Worm (Caenorhabditis elegans): Measurements from ENCODE around the gene F43C11.6.

Gene F43C11.6

DNA sequence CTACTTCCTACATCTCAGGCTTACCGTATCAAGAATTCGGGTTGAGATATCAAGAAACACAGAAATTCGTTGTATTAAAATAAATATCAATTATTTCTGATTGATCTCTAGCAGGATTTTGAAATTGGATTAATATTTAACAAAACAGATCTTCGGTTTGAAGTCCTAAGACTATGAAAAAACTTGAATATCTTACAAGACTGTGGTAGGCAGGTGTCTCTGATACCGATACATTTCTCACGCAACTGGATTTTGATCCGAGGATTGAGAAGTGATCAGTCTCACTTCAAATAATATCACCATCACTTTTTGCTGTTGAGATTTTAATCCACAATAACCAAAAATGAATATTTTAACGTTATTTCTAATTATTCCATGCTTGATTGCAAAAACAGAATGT is 4.4 kb downstream of the F43C11.6 start, which contains the start of gene F43C11.4:
Gene F43C11.4 (plus strand): TSS at position 301 of the 400 bp plus-strand sequence.
- TF ChIP-seq ceh-16 (tag; optimal IDR thresholded peaks at IDR 0.05) (no peak), mml-1 (tag; optimal IDR thresholded peaks at IDR 0.05) (no peak), ztf-11 (tag; optimal IDR thresholded peaks at IDR 0.05) (no peak), nhr-25 (tag; optimal IDR thresholded peaks at IDR 0.05) (no peak), unc-39 (tag; optimal IDR thresholded peaks at IDR 0.05) (no peak), jun-1 (tag; optimal IDR thresholded peaks at IDR 0.05) (no peak), mdl-1 (tag; optimal IDR thresholded peaks at IDR 0.05) (no peak), nhr-28 (tag; optimal IDR thresholded peaks at IDR 0.05) (no peak), fos-1 (tag; optimal IDR thresholded peaks at IDR 0.05) (no peak), pqm-1 (tag; optimal IDR thresholded peaks at IDR 0.05) (no peak), ama-1 (optimal IDR thresholded peaks at IDR 0.05) (no peak), nhr-76 (tag; optimal IDR thresholded peaks at IDR 0.05) (no peak), elt-1 (tag; optimal IDR thresholded peaks at IDR 0.05) (no peak)

DNA sequence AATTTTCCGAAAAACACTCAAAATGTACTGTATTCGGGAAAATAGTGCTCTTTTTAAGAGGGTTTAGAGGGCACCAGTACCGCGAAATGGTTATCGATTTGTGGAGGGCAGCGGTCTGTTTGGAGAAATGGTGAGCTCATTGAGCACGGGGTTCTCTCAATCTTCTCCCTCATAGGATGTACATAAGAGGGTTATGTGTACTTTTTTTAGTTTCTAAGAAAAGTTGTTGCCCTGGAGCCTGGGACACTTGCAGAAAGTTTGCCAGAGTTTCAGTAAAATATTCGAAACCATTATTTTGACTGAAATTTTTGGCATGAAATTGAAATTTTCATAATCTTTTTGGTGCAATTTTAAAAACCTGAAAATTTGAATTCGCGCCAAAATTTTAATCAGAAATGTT is 10.3 kb downstream of the F43C11.6 start, which contains the start of gene F43C11.10:
Gene F43C11.10 (minus strand): TSS at position 101 of the 400 bp plus-strand sequence.
- TF ChIP-seq elt-1 (tag; optimal IDR thresholded peaks at IDR 0.05) = no peak

DNA sequence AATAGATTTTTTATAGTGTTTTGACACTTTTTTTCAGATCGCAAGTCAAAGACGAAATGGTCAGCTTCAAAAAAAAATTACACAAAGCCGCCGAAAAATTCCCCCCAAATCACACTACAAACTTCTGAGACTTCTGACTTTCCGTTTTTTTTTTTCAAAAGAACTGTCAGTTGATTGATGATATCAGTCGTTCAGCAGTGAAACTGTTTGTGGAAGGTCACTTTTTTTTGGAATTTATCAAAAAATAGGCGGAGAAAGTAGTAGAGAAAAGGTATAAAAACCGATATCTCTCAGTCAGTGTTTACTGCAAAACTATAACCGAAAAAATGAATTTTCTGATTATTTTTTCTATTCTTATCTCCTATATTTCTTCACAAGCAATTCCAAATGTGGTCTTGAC is 10.8 kb downstream of the F43C11.6 start, which contains the start of gene F43C11.3:
Gene F43C11.3 (plus strand): TSS at position 301 of the 400 bp plus-strand sequence.
- TF ChIP-seq nfya-1 (tag; optimal IDR thresholded peaks at IDR 0.05; ENCODE audit: insufficient read depth) (no peak), nhr-67 (tag; optimal IDR thresholded peaks at IDR 0.05) (no peak), eor-1 (tag; optimal IDR thresholded peaks at IDR 0.05) (no peak), daf-12 (tag; optimal IDR thresholded peaks at IDR 0.05) (no peak), nhr-11 (tag; optimal IDR thresholded peaks at IDR 0.05) (no peak), egl-27 (tag; optimal IDR thresholded peaks at IDR 0.05) (no peak), nhr-12 (tag; optimal IDR thresholded peaks at IDR 0.05) (no peak)

DNA sequence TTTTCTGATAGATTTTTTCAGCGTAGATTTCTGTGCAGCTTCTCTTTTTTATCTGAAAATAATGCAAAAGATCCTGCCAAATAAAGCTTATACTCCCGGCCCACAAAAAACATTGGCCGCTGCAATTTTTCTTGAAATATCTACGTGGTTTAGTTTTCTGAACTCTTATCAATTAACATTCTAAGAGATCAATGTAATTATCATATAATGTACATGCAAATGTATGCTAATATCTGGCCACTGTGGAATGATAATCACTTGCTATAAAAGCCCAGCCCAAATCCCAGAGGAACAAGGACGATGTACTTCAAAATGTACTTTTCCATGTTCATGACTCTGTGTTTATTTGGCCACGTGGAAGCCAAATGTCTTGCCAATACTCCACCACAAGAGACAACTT is 12.2 kb downstream of the F43C11.6 start, which contains the start of gene F43C11.2:
Gene F43C11.2 (plus strand): TSS at position 301 of the 400 bp plus-strand sequence.
- TF ChIP-seq eor-1 (tag; optimal IDR thresholded peaks at IDR 0.05) (no peak), ceh-28 (tag; optimal IDR thresholded peaks at IDR 0.05) (no peak), nhr-28 (tag; optimal IDR thresholded peaks at IDR 0.05) (no peak), egl-5 (tag; optimal IDR thresholded peaks at IDR 0.05) (no peak), nhr-76 (tag; optimal IDR thresholded peaks at IDR 0.05) (no peak)

DNA sequence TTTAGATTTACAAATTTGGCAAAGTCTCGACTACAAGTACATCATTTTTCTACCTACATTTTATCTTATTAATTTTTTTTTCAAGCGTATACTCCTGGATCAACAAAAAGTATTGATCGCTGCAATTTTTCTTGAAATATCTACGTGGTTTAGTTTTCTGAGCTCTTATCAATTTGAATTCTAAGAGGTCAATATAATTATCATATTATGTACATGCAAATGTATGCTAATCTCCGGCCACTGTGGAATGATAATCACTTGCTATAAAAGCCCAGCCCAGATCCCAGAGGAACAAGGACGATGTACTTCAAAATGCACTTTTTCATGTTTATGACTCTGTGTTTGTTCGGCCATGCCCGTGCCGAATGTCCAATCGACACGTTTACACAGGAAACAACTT is 14.6 kb downstream of the F43C11.6 start, which contains the start of gene F43C11.1:
Gene F43C11.1 (plus strand): TSS at position 301 of the 400 bp plus-strand sequence.
- TF ChIP-seq ceh-16 (tag; optimal IDR thresholded peaks at IDR 0.05) = no peak
- TF ChIP-seq jun-1 (tag; optimal IDR thresholded peaks at IDR 0.05) = no peak
- TF ChIP-seq fkh-2 (tag; optimal IDR thresholded peaks at IDR 0.05) = no peak
- no peak for TF ChIP-seq mml-1 (tag; optimal IDR thresholded peaks at IDR 0.05)
- no peak for TF ChIP-seq nhr-12 (tag; optimal IDR thresholded peaks at IDR 0.05)
- no peak for TF ChIP-seq snpc-4 (tag; optimal IDR thresholded peaks at IDR 0.05)
- no peak for TF ChIP-seq nhr-237 (tag; optimal IDR thresholded peaks at IDR 0.05)
- TF ChIP-seq nhr-76 (tag; optimal IDR thresholded peaks at IDR 0.05) = no peak

DNA sequence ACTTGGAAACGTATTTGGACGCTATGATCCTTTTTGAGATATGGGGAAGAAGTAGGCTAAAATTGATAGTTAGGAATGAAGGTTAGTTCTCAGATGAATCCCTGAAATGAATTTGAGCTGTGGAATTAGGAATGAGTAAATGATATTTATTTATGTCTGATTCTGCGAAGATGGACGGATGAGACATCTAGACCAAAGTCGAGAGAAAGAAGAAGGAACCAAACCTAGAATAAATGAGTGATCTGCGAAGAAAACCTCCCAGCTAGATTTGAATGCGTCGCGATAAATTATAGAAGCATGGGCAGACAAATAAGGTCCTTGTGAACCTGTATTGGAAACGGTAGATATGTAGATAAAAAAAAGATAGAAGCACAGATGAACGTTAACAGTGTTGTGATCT is 17.7 kb downstream of the F43C11.6 start, which contains the start of gene F43C11.16:
Gene F43C11.16 (minus strand): TSS at position 101 of the 400 bp plus-strand sequence.
- TF ChIP-seq pha-4 (tag; optimal IDR thresholded peaks at IDR 0.05) = no peak
- no peak for TF ChIP-seq sea-2 (GFP tag; optimal IDR thresholded peaks at IDR 0.05)

DNA sequence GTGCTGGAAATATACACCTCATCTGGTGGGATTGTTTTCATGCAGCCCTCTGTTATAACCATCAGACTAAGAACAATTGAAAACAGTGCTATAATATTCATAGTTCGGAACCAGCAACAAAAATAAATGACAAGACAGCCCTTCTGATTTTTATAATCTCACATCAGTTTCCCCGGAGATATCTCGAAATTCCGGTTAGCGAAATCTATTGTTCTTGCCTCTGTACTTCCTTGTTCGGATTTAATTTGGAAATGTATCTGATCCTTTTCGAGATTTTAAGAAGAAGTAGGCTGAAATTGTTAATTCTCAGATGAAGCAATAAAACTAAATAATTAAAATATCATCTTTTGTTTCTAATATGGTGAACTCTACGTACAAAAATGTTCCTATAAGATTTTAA is 21.4 kb downstream of the F43C11.6 start, which contains the start of gene F43C11.11:
Gene F43C11.11 (minus strand): TSS at position 101 of the 400 bp plus-strand sequence.
- TF ChIP-seq ceh-9 (tag; optimal IDR thresholded peaks at IDR 0.05) = no peak
